Fruit fly (Drosophila melanogaster) whole organism: ENCODE data around the gene noc.

Experiments
- CG8478 ChIP-seq: fragments of >200 bp; optimal IDR thresholded peaks from 2 replicates; lab custom pipeline; 2018; ENCODE audit warnings: inconsistent platforms
- Dll ChIP-seq: fragments of >200 bp; optimal IDR thresholded peaks from 2 replicates; lab custom pipeline; 2017
- EcR ChIP-seq, 2 experiments: fragments of >200 bp; optimal IDR thresholded peaks; 2 replicates each; lab custom pipeline; 2017; ENCODE audit warnings: missing biosample characterization in 2 of 2, missing genetic modification characterization in 2 of 2, missing genetic modification reagents in 2 of 2
- pan ChIP-seq: fragments of >200 bp; optimal IDR thresholded peaks from 2 replicates; lab custom pipeline; 2017
- psq ChIP-seq: fragments of >200 bp; optimal IDR thresholded peaks from 2 replicates; lab custom pipeline; 2017

DNA sequence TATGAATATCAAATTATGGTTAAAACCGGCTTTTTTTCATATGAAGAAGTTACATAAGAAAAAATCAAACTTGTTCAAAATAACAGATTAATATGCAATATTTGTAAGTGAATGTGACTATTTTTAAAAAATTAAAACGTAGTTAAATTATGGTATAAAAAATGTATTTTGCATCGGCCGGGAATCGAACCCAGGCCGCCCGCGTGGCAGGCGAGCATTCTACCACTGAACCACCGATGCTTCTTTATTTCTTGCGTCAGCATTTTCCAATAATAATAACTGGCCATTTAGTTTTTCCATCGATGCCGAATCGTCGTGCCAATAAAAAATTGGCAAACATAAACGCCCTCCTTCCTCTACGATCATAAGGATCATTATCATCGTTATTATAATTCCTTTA, 40.0 kb downstream of the noc start:
- TF ChIP-seq Dll (lab: Kevin White, UChicago) (no peak), psq (no peak), CG8478 (lab: Kevin White, UChicago) (no peak), EcR (GFP tag; optimal IDR thresholded peaks at IDR 0.05; lab: Kevin White, UChicago) (no peak), pan (lab: Kevin White, UChicago) (no peak)
